Worm (Caenorhabditis elegans) whole organism, L2 larva: ENCODE data around the gene gfat-1.

Experiments
- ZK546.5 ChIP-seq: sonication (generic microtip); optimal IDR thresholded peaks from 2 replicates; lab custom pipeline; 2017; ENCODE audit warnings: missing biosample characterization, missing genetic modification characterization
- ama-1 ChIP-seq: fragments of 150-350 bp; optimal IDR thresholded peaks from 2 replicates; lab custom pipeline; 2018; ENCODE audit warnings: inconsistent platforms
- egl-27 ChIP-seq: sonication (generic microtip); optimal IDR thresholded peaks from 3 replicates; lab custom pipeline; 2017; ENCODE audit warnings: missing biosample characterization, missing genetic modification reagents, missing genetic modification characterization
- elt-1 ChIP-seq: fragments of 150-350 bp; optimal IDR thresholded peaks from 2 replicates; lab custom pipeline; 2014; ENCODE audit warnings: missing biosample characterization, missing genetic modification characterization
- elt-3 ChIP-seq: sonication (generic microtip); optimal IDR thresholded peaks from 2 replicates; lab custom pipeline; 2017; ENCODE audit warnings: missing biosample characterization, missing genetic modification characterization
- fos-1 ChIP-seq: fragments of 150-350 bp; optimal IDR thresholded peaks from 2 replicates; lab custom pipeline; 2014; ENCODE audit warnings: missing biosample characterization, missing genetic modification characterization
- lin-13 ChIP-seq: fragments of 150-350 bp; optimal IDR thresholded peaks from 2 replicates; lab custom pipeline; 2014; ENCODE audit warnings: missing biosample characterization, missing genetic modification reagents, missing genetic modification characterization
- lsy-2 ChIP-seq, 2 experiments: fragments of 150-350 bp in 1 of 2; sonication (generic microtip) in 1 of 2; optimal IDR thresholded peaks; 2 replicates each; lab custom pipeline; 2014 to 2017; ENCODE audit warnings: missing biosample characterization in 2 of 2, missing genetic modification characterization in 2 of 2
- nhr-11 ChIP-seq: fragments of 150-350 bp; optimal IDR thresholded peaks from 2 replicates; lab custom pipeline; 2014; ENCODE audit warnings: missing biosample characterization, missing genetic modification characterization
- nhr-237 ChIP-seq: fragments of 150-350 bp; optimal IDR thresholded peaks from 2 replicates; lab custom pipeline; 2014; ENCODE audit warnings: missing biosample characterization, missing genetic modification characterization
- nhr-77 ChIP-seq: fragments of 150-350 bp; optimal IDR thresholded peaks from 2 replicates; lab custom pipeline; 2014; ENCODE audit warnings: missing biosample characterization, missing genetic modification characterization
- skn-1 ChIP-seq: sonication (generic microtip); optimal IDR thresholded peaks from 2 replicates; lab custom pipeline; 2017; ENCODE audit warnings: missing biosample characterization, missing genetic modification characterization
- unc-39 ChIP-seq: fragments of 150-350 bp; optimal IDR thresholded peaks from 2 replicates; lab custom pipeline; 2014; ENCODE audit warnings: missing biosample characterization, missing genetic modification characterization
- unc-62 ChIP-seq: fragments of 150-350 bp; optimal IDR thresholded peaks from 2 replicates; lab custom pipeline; 2014; ENCODE audit warnings: missing biosample characterization, missing genetic modification reagents, missing genetic modification characterization

- TF ChIP-seq nhr-237 (tag; lab: Kevin White, UChicago) (no peak), lin-13 (GFP tag; lab: Kevin White, UChicago) (peak; percentile 50), elt-3 (no peak), ama-1 (peak; percentile 99), skn-1 (tag; lab: Kevin White, UChicago) (no peak), elt-1 (tag; lab: Kevin White, UChicago) (no peak), ZK546.5 (tag; lab: Kevin White, UChicago) (no peak), lsy-2 (tag; optimal IDR thresholded peaks at IDR 0.05; lab: Kevin White, UChicago) (peak; percentile 24 to 75), egl-27 (tag; lab: Kevin White, UChicago) (no peak), unc-39 (tag; lab: Kevin White, UChicago) (no peak), unc-62 (GFP tag; lab: Kevin White, UChicago) (peak; percentile 20), fos-1 (tag; lab: Kevin White, UChicago) (peak; percentile 13), nhr-77 (tag; lab: Kevin White, UChicago) (no peak), nhr-11 (tag; lab: Kevin White, UChicago) (no peak)
Measured at ce11 chrII:11547254-11547687, 47.9 kb downstream of the gfat-1 start, which contains the start of gene F54D5.7.
